Fruit fly (Drosophila melanogaster) whole organism, prepupa: ENCODE data around the gene Arfrp1.
A peak's percentile ranks its signal among the peaks of the same experiment; 100 is the strongest.

ENCODE experiments used
- CG10631 ChIP-seq: fragments of 200-800 bp; sonication (Bioruptor generic); optimal IDR thresholded peaks from 2 replicates; lab custom pipeline; 2016; ENCODE audit warnings: missing biosample characterization, missing genetic modification characterization
- CG10669 ChIP-seq: fragments of 200-800 bp; sonication (Bioruptor generic); optimal IDR thresholded peaks from 3 replicates; lab custom pipeline; 2018; ENCODE audit warnings: missing biosample characterization, mild to moderate bottlenecking, missing genetic modification characterization, moderate library complexity
- CG11902 ChIP-seq: fragments of 200-800 bp; sonication (Bioruptor generic); optimal IDR thresholded peaks from 3 replicates; lab custom pipeline; 2016; ENCODE audit warnings: missing biosample characterization, missing genetic modification characterization
- CG15336 ChIP-seq: fragments of 200-800 bp; sonication (Bioruptor generic); IDR thresholded peaks from 2 replicates; pipeline ENCODE4 v1.3.6; 2022; ENCODE audit warnings: missing biosample characterization, missing genetic modification characterization
- CG16779 ChIP-seq: fragments of 200-800 bp; sonication (Bioruptor generic); optimal IDR thresholded peaks from 3 replicates; lab custom pipeline; 2017; ENCODE audit warnings: missing biosample characterization, mild to moderate bottlenecking, missing genetic modification characterization
- CG3032 ChIP-seq: fragments of 200-800 bp; optimal IDR thresholded peaks from 2 replicates; lab custom pipeline; 2019; ENCODE audit warnings: missing biosample characterization, mild to moderate bottlenecking, missing genetic modification characterization, moderate library complexity
- CG34406 ChIP-seq: fragments of 200-800 bp; sonication (Bioruptor generic); optimal IDR thresholded peaks from 3 replicates; lab custom pipeline; 2016; ENCODE audit warnings: missing biosample characterization, missing genetic modification characterization
- CG6163 ChIP-seq: fragments of 200-800 bp; sonication (Bioruptor generic); IDR thresholded peaks from 3 replicates; pipeline ENCODE4 v1.3.6; 2022; ENCODE audit warnings: missing biosample characterization, missing genetic modification characterization
- CG6276 ChIP-seq: fragments of 200-800 bp; sonication (Bioruptor generic); optimal IDR thresholded peaks from 2 replicates; lab custom pipeline; 2017; ENCODE audit warnings: missing biosample characterization, mild to moderate bottlenecking, missing genetic modification characterization
- CG6808 ChIP-seq: fragments of 200-800 bp; sonication (Bioruptor generic); optimal IDR thresholded peaks from 3 replicates; lab custom pipeline; 2017; ENCODE audit warnings: missing biosample characterization, missing genetic modification characterization, mild to moderate bottlenecking, moderate library complexity, missing genetic modification reagents
- CG6854 ChIP-seq: fragments of 200-800 bp; sonication (Bioruptor generic); optimal IDR thresholded peaks from 2 replicates; lab custom pipeline; 2017; ENCODE audit warnings: missing biosample characterization, mild to moderate bottlenecking, missing genetic modification characterization
- CG8119 ChIP-seq: fragments of 200-800 bp; sonication (Bioruptor generic); IDR thresholded peaks from 3 replicates; pipeline ENCODE4 v1.3.6; 2022; ENCODE audit warnings: missing biosample characterization, missing genetic modification characterization
- CG8319 ChIP-seq: fragments of 200-800 bp; sonication (Bioruptor generic); optimal IDR thresholded peaks from 3 replicates; lab custom pipeline; 2016; ENCODE audit warnings: missing biosample characterization, missing genetic modification characterization
- CG8632 ChIP-seq: fragments of 200-800 bp; sonication (Bioruptor generic); optimal IDR thresholded peaks from 3 replicates; lab custom pipeline; 2016; ENCODE audit warnings: missing biosample characterization, missing genetic modification characterization
- Eip75B ChIP-seq: fragments of 200-800 bp; sonication (Bioruptor generic); optimal IDR thresholded peaks from 3 replicates; lab custom pipeline; 2016; ENCODE audit warnings: missing biosample characterization, missing genetic modification characterization
- Eip78C ChIP-seq: fragments of 200-800 bp; sonication (Bioruptor generic); peaks from one replicate; lab custom pipeline; 2016; ENCODE audit warnings: missing biosample characterization, missing genetic modification characterization
- Eip93F ChIP-seq: fragments of 200-800 bp; sonication (Bioruptor generic); optimal IDR thresholded peaks from 2 replicates; lab custom pipeline; 2016; ENCODE audit warnings: missing biosample characterization, mild to moderate bottlenecking, missing genetic modification characterization
- Ets21C ChIP-seq: fragments of 200-800 bp; sonication (Bioruptor generic); optimal IDR thresholded peaks from 3 replicates; lab custom pipeline; 2016; ENCODE audit warnings: missing biosample characterization, missing genetic modification characterization
- Ets96B ChIP-seq: fragments of 200-800 bp; optimal IDR thresholded peaks from 2 replicates; lab custom pipeline; 2019; ENCODE audit warnings: missing biosample characterization, mild to moderate bottlenecking, missing genetic modification characterization, moderate library complexity
- Gug ChIP-seq: fragments of 200-800 bp; sonication (Bioruptor generic); IDR thresholded peaks from 2 replicates; pipeline ENCODE4 v1.3.6; 2022; ENCODE audit warnings: missing biosample characterization, missing genetic modification characterization
- Hr39 ChIP-seq: fragments of 200-800 bp; sonication (Bioruptor generic); optimal IDR thresholded peaks from 2 replicates; lab custom pipeline; 2016; ENCODE audit warnings: missing biosample characterization, missing genetic modification characterization
- Met ChIP-seq: fragments of 200-800 bp; sonication (Bioruptor generic); optimal IDR thresholded peaks from 3 replicates; lab custom pipeline; 2016; ENCODE audit warnings: missing biosample characterization, missing genetic modification characterization
- OdsH ChIP-seq: fragments of 200-800 bp; sonication (Bioruptor generic); optimal IDR thresholded peaks from 3 replicates; lab custom pipeline; 2016; ENCODE audit warnings: missing biosample characterization, missing genetic modification characterization
- Smox ChIP-seq: fragments of 200-800 bp; sonication (Bioruptor generic); optimal IDR thresholded peaks from 3 replicates; lab custom pipeline; 2016; ENCODE audit warnings: missing biosample characterization, missing genetic modification characterization
- Sox102F ChIP-seq: fragments of 200-800 bp; sonication (Bioruptor generic); optimal IDR thresholded peaks from 2 replicates; lab custom pipeline; 2016; ENCODE audit warnings: missing biosample characterization, mild to moderate bottlenecking, missing genetic modification characterization
- Sox14 ChIP-seq: fragments of 200-800 bp; sonication (Bioruptor generic); optimal IDR thresholded peaks from 3 replicates; lab custom pipeline; 2016; ENCODE audit warnings: missing biosample characterization, missing genetic modification characterization
- achi ChIP-seq: fragments of 200-800 bp; sonication (Bioruptor generic); optimal IDR thresholded peaks from 3 replicates; lab custom pipeline; 2016; ENCODE audit warnings: missing biosample characterization, missing genetic modification characterization
- acj6 ChIP-seq: fragments of 200-800 bp; sonication (Bioruptor generic); optimal IDR thresholded peaks from 3 replicates; lab custom pipeline; 2016; ENCODE audit warnings: missing biosample characterization, missing genetic modification characterization
- cyc ChIP-seq: fragments of 200-800 bp; sonication (Bioruptor generic); optimal IDR thresholded peaks from 3 replicates; lab custom pipeline; 2016; ENCODE audit warnings: missing biosample characterization, missing genetic modification characterization
- dac ChIP-seq: fragments of 200-800 bp; sonication (Bioruptor generic); optimal IDR thresholded peaks from 2 replicates; lab custom pipeline; 2017; ENCODE audit warnings: missing biosample characterization, mild to moderate bottlenecking, missing genetic modification characterization
- dsx ChIP-seq: fragments of 200-800 bp; optimal IDR thresholded peaks from 3 replicates; lab custom pipeline; 2019; ENCODE audit warnings: missing biosample characterization, mild to moderate bottlenecking, missing genetic modification characterization, moderate library complexity; ENCODE audit not compliant: poor library complexity, severe bottlenecking
- esn ChIP-seq: fragments of 200-800 bp; sonication (Bioruptor generic); optimal IDR thresholded peaks from 2 replicates; lab custom pipeline; 2016; ENCODE audit warnings: missing biosample characterization, mild to moderate bottlenecking, missing genetic modification characterization, moderate library complexity
- fd85E ChIP-seq: fragments of 200-800 bp; sonication (Bioruptor generic); optimal IDR thresholded peaks from 3 replicates; lab custom pipeline; 2016; ENCODE audit warnings: missing biosample characterization, missing genetic modification characterization
- fkh ChIP-seq: fragments of 200-800 bp; sonication (Bioruptor generic); optimal IDR thresholded peaks from 3 replicates; lab custom pipeline; 2017; ENCODE audit warnings: missing biosample characterization, mild to moderate bottlenecking, missing genetic modification characterization, moderate library complexity
- net ChIP-seq: fragments of 200-800 bp; sonication (Bioruptor generic); optimal IDR thresholded peaks from 3 replicates; lab custom pipeline; 2016; ENCODE audit warnings: missing biosample characterization, missing genetic modification characterization
- pdm3 ChIP-seq: fragments of 200-800 bp; sonication (Bioruptor generic); optimal IDR thresholded peaks from 3 replicates; lab custom pipeline; 2016; ENCODE audit warnings: missing biosample characterization, missing genetic modification characterization
- ss ChIP-seq, 2 experiments: fragments of 200-800 bp; sonication (Bioruptor generic); optimal IDR thresholded peaks; 2 replicates in 1 of 2; 3 replicates in 1 of 2; lab custom pipeline; 2017 to 2018; ENCODE audit warnings: mild to moderate bottlenecking in 2 of 2, missing biosample characterization in 2 of 2, missing genetic modification characterization in 2 of 2, moderate library complexity in 1 of 2
- svp ChIP-seq: fragments of 200-800 bp; sonication (Bioruptor generic); peaks from one replicate; lab custom pipeline; 2016; ENCODE audit warnings: missing biosample characterization, missing genetic modification characterization
- topi ChIP-seq: fragments of 200-800 bp; sonication (Bioruptor generic); optimal IDR thresholded peaks from 3 replicates; lab custom pipeline; 2016; ENCODE audit warnings: missing biosample characterization, missing genetic modification characterization
- vri ChIP-seq: fragments of 200-800 bp; sonication (Bioruptor generic); optimal IDR thresholded peaks from 3 replicates; lab custom pipeline; 2016; ENCODE audit warnings: missing biosample characterization, mild to moderate bottlenecking, missing genetic modification characterization

The Arfrp1 gene

dm6 chrX:9155715-9156387 is 49.0 kb downstream of the Arfrp1 start (continued):
- TF ChIP-seq net (no peak), CG3032 (tag; lab: Kevin White, UChicago) (peak; percentile 18), Smox (peak; percentile 18), CG6854 (GFP tag; lab: Kevin White, UChicago) (no peak), CG8319 (no peak), Met (GFP tag; lab: Kevin White, UChicago) (no peak), CG6163 (peak; percentile 64), fkh (GFP tag; lab: Kevin White, UChicago) (peak; percentile 72), CG15336 (GFP tag; lab: Robert Waterston, UW) (no peak; the same call in 1 of the 2 replicates), Eip93F (no peak), dsx (peak; percentile 43), acj6 (GFP tag; lab: Kevin White, UChicago) (no peak), Sox102F (GFP tag; lab: Kevin White, UChicago) (no peak), ss (GFP tag; optimal IDR thresholded peaks at IDR 0.05; lab: Kevin White, UChicago) (peak; percentile 67 to 81), CG8119 (GFP tag; lab: Robert Waterston, UW) (peak; percentile 51), CG10669 (peak; percentile 16), Eip75B (GFP tag; lab: Kevin White, UChicago) (peak; percentile 17), fd85E (GFP tag; lab: Kevin White, UChicago) (no peak), Gug (GFP tag; lab: Robert Waterston, UW) (no peak; the same call in 1 of the 2 replicates), CG16779 (tag; lab: Kevin White, UChicago) (no peak), Sox14 (peak; percentile 19), Ets96B (peak; percentile 63)

dm6 chrX:9156388-9156823 is 49.5 kb downstream of the Arfrp1 start, which contains the start of gene His3.3B:
Gene His3.3B (minus strand): TSS chrX:9156669.
- TF ChIP-seq dsx (no peak), ss (GFP tag; optimal IDR thresholded peaks at IDR 0.05; lab: Kevin White, UChicago) (no peak), Eip93F (peak; percentile 2), svp (GFP tag; lab: Kevin White, UChicago) (peak; percentile 60), acj6 (GFP tag; lab: Kevin White, UChicago) (no peak), CG6854 (GFP tag; lab: Kevin White, UChicago) (peak; percentile 15), OdsH (GFP tag; lab: Kevin White, UChicago) (no peak), cyc (GFP tag; lab: Kevin White, UChicago) (no peak), CG15336 (GFP tag; lab: Robert Waterston, UW) (no peak), achi (no peak), CG8632 (GFP tag; lab: Kevin White, UChicago) (peak; percentile 2), net (no peak), Sox14 (peak; percentile 15), dac (GFP tag; lab: Kevin White, UChicago) (no peak), CG6276 (no peak), CG8319 (no peak), CG34406 (GFP tag; lab: Kevin White, UChicago) (no peak), pdm3 (GFP tag; lab: Kevin White, UChicago) (no peak), Hr39 (GFP tag; lab: Kevin White, UChicago) (no peak), esn (GFP tag; lab: Kevin White, UChicago) (peak; percentile 11), Eip78C (GFP tag; lab: Kevin White, UChicago) (peak; percentile 64), CG6808 (GFP tag; lab: Kevin White, UChicago) (no peak), CG11902 (no peak), fd85E (GFP tag; lab: Kevin White, UChicago) (peak; percentile 3), vri (GFP tag; lab: Kevin White, UChicago) (peak; percentile 33), Sox102F (GFP tag; lab: Kevin White, UChicago) (peak; percentile 32), Ets21C (no peak), topi (GFP tag; lab: Kevin White, UChicago) (peak; percentile 31), CG10631 (no peak)
